Worm (Caenorhabditis elegans): Measurements from ENCODE around the gene copz-1.

DNA sequence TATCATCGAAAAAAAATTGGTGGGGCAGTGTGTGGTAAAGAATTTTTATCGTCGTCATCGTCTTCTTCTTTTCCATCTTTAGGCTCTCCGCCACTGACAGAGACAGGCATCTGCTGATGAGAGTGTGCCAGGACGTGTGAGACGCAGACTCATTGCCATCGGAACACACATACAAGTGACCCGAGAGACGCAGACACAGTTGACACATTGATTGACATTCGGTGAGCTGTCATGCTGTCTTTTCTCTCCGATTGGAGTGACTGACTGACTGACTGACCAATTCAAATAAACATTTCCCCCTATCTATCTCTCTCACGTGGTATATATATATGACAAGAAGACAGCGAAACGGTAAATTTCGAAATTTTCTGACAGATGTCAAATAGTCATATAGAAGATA is 21.6 kb upstream of the copz-1 start:
- TF ChIP-seq dao-5 (tag; optimal IDR thresholded peaks at IDR 0.05) (no peak), him-1 (tag; optimal IDR thresholded peaks at IDR 0.05) (no peak), W03F9.2 (tag; optimal IDR thresholded peaks at IDR 0.05) (no peak)

Data from whole organism, L4/young adult.